Worm (Caenorhabditis elegans) whole organism, young adult: ENCODE data around the gene polq-1.
A peak's percentile ranks its signal among the peaks of the same experiment; 100 is the strongest.

ENCODE experiments used
- B0261.1 ChIP-seq: sonication (generic microtip); optimal IDR thresholded peaks from 2 replicates; lab custom pipeline; 2016; ENCODE audit warnings: mild to moderate bottlenecking, missing genetic modification characterization, moderate library complexity, missing compliant biosample characterization
- B0336.3 ChIP-seq: fragments of 200-800 bp; sonication (Bioruptor generic); IDR thresholded peaks from 2 replicates; pipeline ENCODE4 v1.3.6; 2022; ENCODE audit warnings: missing genetic modification characterization, missing compliant biosample characterization
- D2030.7 ChIP-seq: fragments of 200-800 bp; sonication (Bioruptor generic); IDR thresholded peaks from 2 replicates; pipeline ENCODE4 v1.3.6; 2022; ENCODE audit warnings: missing genetic modification reagents, missing genetic modification characterization, missing compliant biosample characterization
- F33H1.4 ChIP-seq: fragments of 200-800 bp; sonication (Bioruptor generic); IDR thresholded peaks from 2 replicates; pipeline ENCODE4 v1.3.6; 2022; ENCODE audit warnings: missing genetic modification reagents, missing genetic modification characterization, missing compliant biosample characterization
- F37B4.10 ChIP-seq: fragments of 200-800 bp; sonication (Bioruptor generic); IDR thresholded peaks from 2 replicates; pipeline ENCODE4 v1.3.6; 2022; ENCODE audit warnings: missing genetic modification characterization, missing compliant biosample characterization
- F49E8.2 ChIP-seq: sonication (generic microtip); optimal IDR thresholded peaks from 3 replicates; lab custom pipeline; 2017; ENCODE audit warnings: missing genetic modification characterization, mild to moderate bottlenecking, missing compliant biosample characterization, antibody characterized with exemption, moderate library complexity; ENCODE audit not compliant: insufficient read depth
- F52B5.7 ChIP-seq: sonication (generic microtip); optimal IDR thresholded peaks from 2 replicates; lab custom pipeline; 2016; ENCODE audit warnings: mild to moderate bottlenecking, missing genetic modification characterization, missing compliant biosample characterization
- T26A5.8 ChIP-seq: sonication (generic microtip); optimal IDR thresholded peaks from 2 replicates; lab custom pipeline; 2016; ENCODE audit warnings: missing genetic modification characterization, missing compliant biosample characterization
- Y53G8AR.9 ChIP-seq: fragments of 200-800 bp; sonication (Bioruptor generic); conservative IDR thresholded peaks from 2 replicates; pipeline ENCODE4 v1.3.6; 2022; ENCODE audit warnings: missing genetic modification reagents, missing genetic modification characterization, missing compliant biosample characterization
- Y67H2A.10 ChIP-seq: fragments of 200-800 bp; sonication (Bioruptor generic); conservative IDR thresholded peaks from 2 replicates; pipeline ENCODE4 v1.3.6; 2022; ENCODE audit warnings: missing genetic modification reagents, missing genetic modification characterization, missing compliant biosample characterization
- Y79H2A.3 ChIP-seq: fragments of 200-800 bp; sonication (Bioruptor generic); conservative IDR thresholded peaks from 2 replicates; pipeline ENCODE4 v1.3.6; 2022; ENCODE audit warnings: missing genetic modification reagents, missing genetic modification characterization, missing compliant biosample characterization
- Y95B8A.8 ChIP-seq: fragments of 200-800 bp; sonication (Bioruptor generic); IDR thresholded peaks from 2 replicates; pipeline ENCODE4 v1.3.6; 2022; ENCODE audit warnings: missing genetic modification reagents, missing genetic modification characterization, missing compliant biosample characterization
- aptf-2 ChIP-seq: fragments of 200-800 bp; sonication (Bioruptor generic); conservative IDR thresholded peaks from 2 replicates; pipeline ENCODE4 v1.3.6; 2022; ENCODE audit warnings: missing genetic modification reagents, missing genetic modification characterization, missing compliant biosample characterization
- attf-3 ChIP-seq: fragments of 200-800 bp; sonication (Bioruptor generic); conservative IDR thresholded peaks from 2 replicates; pipeline ENCODE4 v1.3.6; 2022; ENCODE audit warnings: missing genetic modification reagents, missing genetic modification characterization, missing compliant biosample characterization
- bed-1 ChIP-seq: fragments of 200-800 bp; sonication (Bioruptor generic); IDR thresholded peaks from 2 replicates; pipeline ENCODE4 v1.3.6; 2022; ENCODE audit warnings: missing genetic modification reagents, missing genetic modification characterization, missing compliant biosample characterization
- ceh-91 ChIP-seq: fragments of 200-800 bp; sonication (Bioruptor generic); IDR thresholded peaks from 2 replicates; pipeline ENCODE4 v1.3.6; 2022; ENCODE audit warnings: missing genetic modification reagents, missing genetic modification characterization, missing compliant biosample characterization
- dox-1 ChIP-seq: fragments of 200-800 bp; sonication (Bioruptor generic); IDR thresholded peaks from 2 replicates; pipeline ENCODE4 v1.3.6; 2022; ENCODE audit warnings: missing genetic modification reagents, missing genetic modification characterization, missing compliant biosample characterization
- egl-18 ChIP-seq: fragments of 200-800 bp; sonication (Bioruptor generic); IDR thresholded peaks from 2 replicates; pipeline ENCODE4 v1.3.6; 2022; ENCODE audit warnings: missing genetic modification reagents, missing genetic modification characterization, missing compliant biosample characterization
- egl-44 ChIP-seq: fragments of 200-800 bp; sonication (Bioruptor generic); IDR thresholded peaks from 2 replicates; pipeline ENCODE4 v1.3.6; 2022; ENCODE audit warnings: missing genetic modification reagents, missing genetic modification characterization, missing compliant biosample characterization
- ekl-4 ChIP-seq: fragments of 200-800 bp; sonication (Bioruptor generic); IDR thresholded peaks from 2 replicates; pipeline ENCODE4 v1.3.6; 2022; ENCODE audit warnings: missing genetic modification reagents, missing genetic modification characterization, missing compliant biosample characterization
- gei-17 ChIP-seq: fragments of 200-800 bp; sonication (Bioruptor generic); optimal IDR thresholded peaks from 2 replicates; lab custom pipeline; 2018; ENCODE audit warnings: mild to moderate bottlenecking, missing genetic modification characterization, missing compliant biosample characterization
- hlh-26 ChIP-seq: fragments of 200-800 bp; sonication (Bioruptor generic); conservative IDR thresholded peaks from 2 replicates; pipeline ENCODE4 v1.3.6; 2022; ENCODE audit warnings: missing genetic modification reagents, missing genetic modification characterization, missing compliant biosample characterization
- hmg-20 ChIP-seq: fragments of 200-800 bp; sonication (Bioruptor generic); IDR thresholded peaks from 2 replicates; pipeline ENCODE4 v1.3.6; 2022; ENCODE audit warnings: missing genetic modification reagents, missing genetic modification characterization, missing compliant biosample characterization
- hsf-1 ChIP-seq: fragments of 200-800 bp; sonication (Bioruptor generic); IDR thresholded peaks from 2 replicates; pipeline ENCODE4 v1.3.6; 2022; ENCODE audit warnings: missing genetic modification reagents, missing genetic modification characterization, missing compliant biosample characterization
- let-526 ChIP-seq: fragments of 200-800 bp; sonication (Bioruptor generic); IDR thresholded peaks from 2 replicates; pipeline ENCODE4 v1.3.6; 2022; ENCODE audit warnings: missing genetic modification reagents, missing genetic modification characterization, missing compliant biosample characterization
- lir-1 ChIP-seq: fragments of 200-800 bp; sonication (Bioruptor generic); conservative IDR thresholded peaks from 2 replicates; pipeline ENCODE4 v1.3.6; 2022; ENCODE audit warnings: missing genetic modification reagents, missing genetic modification characterization, missing compliant biosample characterization
- lsl-1 ChIP-seq: fragments of 200-800 bp; sonication (Bioruptor generic); optimal IDR thresholded peaks from 2 replicates; lab custom pipeline; 2018; ENCODE audit warnings: mild to moderate bottlenecking, missing genetic modification characterization, moderate library complexity, missing compliant biosample characterization
- madf-10 ChIP-seq: sonication (generic microtip); optimal IDR thresholded peaks from 2 replicates; lab custom pipeline; 2016; ENCODE audit warnings: mild to moderate bottlenecking, missing genetic modification characterization, missing compliant biosample characterization
- madf-3 ChIP-seq: fragments of 200-800 bp; sonication (Bioruptor generic); IDR thresholded peaks from 2 replicates; pipeline ENCODE4 v1.3.6; 2022; ENCODE audit warnings: missing genetic modification reagents, missing genetic modification characterization, missing compliant biosample characterization
- nhr-120 ChIP-seq: fragments of 200-800 bp; sonication (Bioruptor generic); IDR thresholded peaks from 2 replicates; pipeline ENCODE4 v1.3.6; 2022; ENCODE audit warnings: missing genetic modification characterization, missing compliant biosample characterization
- nhr-90 ChIP-seq: sonication (generic microtip); optimal IDR thresholded peaks from 2 replicates; lab custom pipeline; 2016; ENCODE audit warnings: missing genotype, mild to moderate bottlenecking, missing genetic modification characterization, missing compliant biosample characterization
- pbrm-1 ChIP-seq: fragments of 200-800 bp; sonication (Bioruptor generic); IDR thresholded peaks from 2 replicates; pipeline ENCODE4 v1.3.6; 2022; ENCODE audit warnings: missing genetic modification reagents, missing genetic modification characterization, missing compliant biosample characterization
- repo-1 ChIP-seq: sonication (generic microtip); optimal IDR thresholded peaks from 2 replicates; lab custom pipeline; 2017; ENCODE audit warnings: mild to moderate bottlenecking, missing genetic modification characterization, missing compliant biosample characterization
- snpc-1.1 ChIP-seq: sonication (generic microtip); optimal IDR thresholded peaks from 2 replicates; lab custom pipeline; 2017; ENCODE audit warnings: missing genetic modification characterization, mild to moderate bottlenecking, missing compliant biosample characterization, antibody characterized with exemption, moderate library complexity, missing genotype, missing genetic modification reagents; ENCODE audit not compliant: insufficient read depth
- snpc-1.3 ChIP-seq: sonication (generic microtip); optimal IDR thresholded peaks from 2 replicates; lab custom pipeline; 2017; ENCODE audit warnings: missing genetic modification characterization, mild to moderate bottlenecking, missing compliant biosample characterization, antibody characterized with exemption, moderate library complexity, missing genotype, missing genetic modification reagents; ENCODE audit not compliant: insufficient read depth
- tbp1 ChIP-seq: fragments of 200-800 bp; sonication (Bioruptor generic); optimal IDR thresholded peaks from 2 replicates; lab custom pipeline; 2018; ENCODE audit warnings: mild to moderate bottlenecking, missing genetic modification characterization, missing compliant biosample characterization
- zfh-2 ChIP-seq: fragments of 200-800 bp; sonication (Bioruptor generic); conservative IDR thresholded peaks from 2 replicates; pipeline ENCODE4 v1.3.6; 2022; ENCODE audit warnings: missing genetic modification reagents, missing genetic modification characterization, missing compliant biosample characterization
- ztf-18 ChIP-seq: sonication (generic microtip); optimal IDR thresholded peaks from 2 replicates; lab custom pipeline; 2016; ENCODE audit warnings: missing genotype, mild to moderate bottlenecking, missing genetic modification characterization, missing compliant biosample characterization
- ztf-25 ChIP-seq: fragments of 200-800 bp; sonication (Bioruptor generic); IDR thresholded peaks from 2 replicates; pipeline ENCODE4 v1.3.6; 2022; ENCODE audit warnings: missing genetic modification reagents, missing genetic modification characterization, missing compliant biosample characterization
- ztf-26 ChIP-seq: sonication (generic microtip); optimal IDR thresholded peaks from 2 replicates; lab custom pipeline; 2017; ENCODE audit warnings: missing genetic modification characterization, missing compliant biosample characterization
- ztf-3 ChIP-seq: fragments of 200-800 bp; sonication (Bioruptor generic); optimal IDR thresholded peaks from 2 replicates; lab custom pipeline; 2018; ENCODE audit warnings: mild to moderate bottlenecking, missing genetic modification characterization, missing compliant biosample characterization
- ztf-6 ChIP-seq: fragments of 200-800 bp; sonication (Bioruptor generic); IDR thresholded peaks from 2 replicates; pipeline ENCODE4 v1.3.6; 2022; ENCODE audit warnings: missing genetic modification reagents, missing genetic modification characterization, missing compliant biosample characterization

Gene polq-1

ce11 chrIII:5785273-5785929 is 17.6 kb downstream of the polq-1 start, which contains the start of gene Y37B11A.3 (continued):
- peak; percentile 85 for TF ChIP-seq zfh-2 (GFP tag; lab: Robert Waterston, UW)
- no peak for TF ChIP-seq Y95B8A.8 (GFP tag; lab: Robert Waterston, UW)
- TF ChIP-seq ekl-4 (GFP tag; lab: Robert Waterston, UW) = peak; percentile 76
- no peak for TF ChIP-seq snpc-1.1 (tag; lab: Kevin White, UChicago)
- TF ChIP-seq Y53G8AR.9 (GFP tag; lab: Robert Waterston, UW) = peak; percentile 74
- peak; percentile 34 for TF ChIP-seq gei-17 (GFP tag; lab: Kevin White, UChicago)
- TF ChIP-seq ztf-26 = peak; percentile 28
- peak; percentile 46; the same call in 1 of the 2 replicates for TF ChIP-seq B0336.3 (GFP tag; lab: Robert Waterston, UW)

ce11 chrIII:5783803-5784406 is 19.1 kb downstream of the polq-1 start:
- TF ChIP-seq dox-1 (GFP tag; lab: Robert Waterston, UW) (peak; percentile 32; the same call in 1 of the 2 replicates), Y79H2A.3 (GFP tag; lab: Robert Waterston, UW) (0 out of 2 replicates have a peak, but pooled peaks have one; percentile 14), zfh-2 (GFP tag; lab: Robert Waterston, UW) (peak; percentile 53; the same call in 1 of the 2 replicates), madf-3 (GFP tag; lab: Robert Waterston, UW) (0 out of 2 replicates have a peak, but pooled peaks have one; percentile 27), attf-3 (peak; percentile 81), bed-1 (0 out of 2 replicates have a peak, but pooled peaks have one; percentile 52)
- TF ChIP-seq, all 124 proteins: peak for 6; not testable (repeated sequence) for 118

- TF ChIP-seq hsf-1 (GFP tag; lab: Robert Waterston, UW) (peak; percentile 32; the same call in 1 of the 2 replicates), madf-10 (tag; lab: Kevin White, UChicago) (no peak), ztf-6 (GFP tag; lab: Robert Waterston, UW) (no peak), ztf-18 (tag; lab: Kevin White, UChicago) (peak; percentile 28), nhr-90 (peak; percentile 18), B0261.1 (tag; lab: Kevin White, UChicago) (peak; percentile 62), egl-18 (no peak), zfh-2 (GFP tag; lab: Robert Waterston, UW) (0 out of 2 replicates have a peak, but pooled peaks have one; percentile 14), ztf-3 (GFP tag; lab: Kevin White, UChicago) (no peak), F52B5.7 (tag; lab: Kevin White, UChicago) (no peak), F37B4.10 (GFP tag; lab: Robert Waterston, UW) (no peak), nhr-120 (GFP tag; lab: Robert Waterston, UW) (no peak), F33H1.4 (GFP tag; lab: Robert Waterston, UW) (0 out of 2 replicates have a peak, but pooled peaks have one; percentile 22), hmg-20 (GFP tag; lab: Robert Waterston, UW) (no peak), pbrm-1 (no peak), tbp1 (peak; percentile 85), Y67H2A.10 (GFP tag; lab: Robert Waterston, UW) (no peak), attf-3 (0 out of 2 replicates have a peak, but pooled peaks have one; percentile 60), snpc-1.3 (tag; lab: Kevin White, UChicago) (no peak), F49E8.2 (peak; percentile 38), repo-1 (tag; lab: Kevin White, UChicago) (no peak), T26A5.8 (tag; lab: Kevin White, UChicago) (no peak), aptf-2 (GFP tag; lab: Robert Waterston, UW) (no peak), lsl-1 (GFP tag; lab: Kevin White, UChicago) (peak; percentile 18), B0336.3 (GFP tag; lab: Robert Waterston, UW) (no peak), ceh-91 (peak; percentile 26; the same call in 1 of the 2 replicates), lir-1 (GFP tag; lab: Robert Waterston, UW) (no peak), let-526 (GFP tag; lab: Robert Waterston, UW) (no peak), ztf-25 (GFP tag; lab: Robert Waterston, UW) (0 out of 2 replicates have a peak, but pooled peaks have one; percentile 62), egl-44 (no peak), hlh-26 (no peak), D2030.7 (peak; percentile 38; the same call in 1 of the 2 replicates)
Measured at ce11 chrIII:5782080-5782479, 20.9 kb downstream of the polq-1 start.
